Worm (Caenorhabditis elegans) whole organism, midembryonic: ENCODE data around the gene K09D9.9.

Experiments used
- T22C8.4 ChIP-seq: fragments of 200-800 bp; sonication (Bioruptor generic); IDR thresholded peaks from 2 replicates; pipeline ENCODE4 v1.3.6; 2022; ENCODE audit warnings: missing genetic modification characterization, missing compliant biosample characterization
- flt-1 ChIP-seq: fragments of 200-800 bp; sonication (Bioruptor generic); IDR thresholded peaks from 2 replicates; pipeline ENCODE4 v1.3.6; 2022; ENCODE audit warnings: missing genetic modification characterization, missing compliant biosample characterization
- klf-2 ChIP-seq: fragments of 200-800 bp; sonication (Bioruptor generic); conservative IDR thresholded peaks from 2 replicates; pipeline ENCODE4 v1.3.6; 2022; ENCODE audit warnings: missing genetic modification reagents, missing genetic modification characterization, missing compliant biosample characterization
- med-1 ChIP-seq: sonication (generic microtip); optimal IDR thresholded peaks from 2 replicates; lab custom pipeline; 2017; ENCODE audit warnings: missing genetic modification characterization, mild to moderate bottlenecking, missing compliant biosample characterization, antibody characterized with exemption, missing genetic modification reagents; ENCODE audit not compliant: insufficient read depth
- ref-1 ChIP-seq: fragments of 200-800 bp; sonication (Bioruptor generic); conservative IDR thresholded peaks from 2 replicates; pipeline ENCODE4 v1.3.6; 2022; ENCODE audit warnings: missing genetic modification reagents, missing genetic modification characterization, missing compliant biosample characterization
- tab-1 ChIP-seq: fragments of 200-800 bp; sonication (Bioruptor generic); IDR thresholded peaks from 2 replicates; pipeline ENCODE4 v1.3.6; 2022; ENCODE audit warnings: missing genetic modification characterization, missing compliant biosample characterization
- ztf-23 ChIP-seq: fragments of 200-800 bp; sonication (Bioruptor generic); IDR thresholded peaks from 2 replicates; pipeline ENCODE4 v1.3.6; 2022; ENCODE audit warnings: missing genetic modification reagents, missing genetic modification characterization, missing compliant biosample characterization

DNA sequence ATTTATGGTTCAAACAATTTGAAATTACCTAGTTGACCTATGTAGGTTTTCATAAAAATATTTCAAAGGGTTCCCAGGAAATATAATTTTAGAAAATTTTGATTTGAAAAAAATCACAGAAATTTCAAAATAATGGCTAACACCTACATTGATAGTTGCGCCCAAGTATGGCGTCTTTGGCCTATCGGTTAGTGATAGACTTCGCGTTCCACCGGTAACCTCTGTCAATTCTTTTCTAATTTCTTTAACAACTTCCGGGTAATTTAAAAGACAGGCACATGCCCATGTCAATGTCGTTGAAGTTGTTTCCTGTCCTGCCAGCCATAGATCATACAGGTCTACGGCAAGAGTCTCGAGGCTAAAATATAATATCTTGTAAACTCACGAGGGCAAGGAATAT is 25.0 kb downstream of the K09D9.9 start:
- TF ChIP-seq tab-1: no peak
- no peak for TF ChIP-seq klf-2 (GFP tag; lab: Robert Waterston, UW)
- no peak for TF ChIP-seq flt-1 (GFP tag; lab: Robert Waterston, UW)
- TF ChIP-seq ref-1 (GFP tag; lab: Robert Waterston, UW): no peak
- no peak for TF ChIP-seq T22C8.4 (GFP tag; lab: Robert Waterston, UW)
- no peak for TF ChIP-seq ztf-23 (GFP tag; lab: Robert Waterston, UW)
- no peak for TF ChIP-seq med-1 (GFP tag; lab: Kevin White, UChicago)
